Fruit fly (Drosophila melanogaster): Measurements from ENCODE around the gene CG9705.

The CG9705 gene

DNA sequence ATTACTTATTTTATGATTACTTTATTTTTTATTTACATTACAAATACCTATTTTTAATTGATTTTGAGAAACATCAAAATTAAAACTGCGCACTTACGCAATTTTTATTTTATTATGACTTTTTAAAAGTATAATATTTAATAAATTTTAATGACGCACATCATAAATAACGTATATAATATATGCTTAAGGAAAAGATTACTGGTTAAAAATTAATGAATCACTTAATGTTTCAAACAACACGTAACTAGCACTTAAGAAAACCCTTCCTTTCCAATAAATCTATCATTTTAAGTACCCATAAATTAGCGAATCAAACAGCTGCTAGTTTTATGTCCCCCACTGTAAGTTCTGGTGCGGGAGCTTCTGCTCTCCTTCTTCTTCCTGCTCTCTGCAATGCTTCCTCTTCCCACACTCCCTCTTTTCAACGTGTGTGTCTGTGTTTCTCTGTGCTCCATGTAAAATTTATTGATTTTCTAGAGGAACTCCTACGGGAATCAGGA, 27.0 kb downstream of the CG9705 start:
- TF ChIP-seq pan (optimal IDR thresholded peaks at IDR 0.05) = no peak

- TF ChIP-seq Dll (optimal IDR thresholded peaks at IDR 0.05) = no peak
- TF ChIP-seq pan (optimal IDR thresholded peaks at IDR 0.05) = no peak
- TF ChIP-seq EcR (GFP tag; optimal IDR thresholded peaks at IDR 0.05) = no peak
Observed at dm6 chr3L:16807558-16807957, 27.7 kb downstream of the CG9705 start, which contains the start of gene CG9674. Gene CG9674 (minus strand): TSS chr3L:16807731.

- TF ChIP-seq usp (GFP tag; optimal IDR thresholded peaks at IDR 0.05) (no peak), pan (optimal IDR thresholded peaks at IDR 0.05) (no peak), CG8478 (optimal IDR thresholded peaks at IDR 0.05) (no peak), psq (optimal IDR thresholded peaks at IDR 0.05) (no peak), Dll (optimal IDR thresholded peaks at IDR 0.05) (no peak), EcR (GFP tag; optimal IDR thresholded peaks at IDR 0.05) (no peak)
Observed at dm6 chr3L:16808139-16808538, 28.2 kb downstream of the CG9705 start.

dm6 chr3L:16810512-16810911, 30.6 kb downstream of the CG9705 start:
- TF ChIP-seq Dll (optimal IDR thresholded peaks at IDR 0.05) = no peak
- TF ChIP-seq EcR (GFP tag; optimal IDR thresholded peaks at IDR 0.05) = no peak
- TF ChIP-seq psq (optimal IDR thresholded peaks at IDR 0.05) = no peak
- TF ChIP-seq CG8478 (optimal IDR thresholded peaks at IDR 0.05) = no peak
- TF ChIP-seq usp (GFP tag; optimal IDR thresholded peaks at IDR 0.05) = no peak
- TF ChIP-seq pan (optimal IDR thresholded peaks at IDR 0.05) = no peak

DNA sequence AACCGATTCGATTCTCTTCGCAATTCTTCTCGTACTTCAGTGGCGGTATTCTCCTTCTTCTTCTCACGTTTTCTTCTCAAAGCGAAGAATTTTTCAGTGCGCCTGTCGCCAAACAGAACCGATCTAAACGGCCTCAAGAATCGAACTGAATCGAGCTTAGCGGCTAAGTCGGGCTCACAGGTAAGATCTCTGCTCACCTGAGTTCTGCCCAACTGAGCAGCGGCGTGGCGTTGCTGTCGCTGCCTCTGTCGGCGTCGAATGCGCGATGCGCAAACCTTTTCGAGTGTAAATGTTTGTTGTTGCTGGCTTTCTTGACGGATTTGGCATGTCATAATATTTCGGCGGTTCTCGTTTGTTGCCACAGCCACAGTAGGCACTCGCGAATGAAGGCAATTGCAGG, 32.0 kb downstream of the CG9705 start:
- TF ChIP-seq psq (optimal IDR thresholded peaks at IDR 0.05) = no peak
- no peak for TF ChIP-seq usp (GFP tag; optimal IDR thresholded peaks at IDR 0.05)
- no peak for TF ChIP-seq pan (optimal IDR thresholded peaks at IDR 0.05)

dm6 chr3L:16813984-16814383, 34.1 kb downstream of the CG9705 start:
- TF ChIP-seq Dll (optimal IDR thresholded peaks at IDR 0.05) = no peak
- TF ChIP-seq EcR (GFP tag; optimal IDR thresholded peaks at IDR 0.05) = no peak
- no peak for TF ChIP-seq psq (optimal IDR thresholded peaks at IDR 0.05)
- no peak for TF ChIP-seq CG8478 (optimal IDR thresholded peaks at IDR 0.05)
- TF ChIP-seq usp (GFP tag; optimal IDR thresholded peaks at IDR 0.05) = no peak
- no peak for TF ChIP-seq pan (optimal IDR thresholded peaks at IDR 0.05)

DNA sequence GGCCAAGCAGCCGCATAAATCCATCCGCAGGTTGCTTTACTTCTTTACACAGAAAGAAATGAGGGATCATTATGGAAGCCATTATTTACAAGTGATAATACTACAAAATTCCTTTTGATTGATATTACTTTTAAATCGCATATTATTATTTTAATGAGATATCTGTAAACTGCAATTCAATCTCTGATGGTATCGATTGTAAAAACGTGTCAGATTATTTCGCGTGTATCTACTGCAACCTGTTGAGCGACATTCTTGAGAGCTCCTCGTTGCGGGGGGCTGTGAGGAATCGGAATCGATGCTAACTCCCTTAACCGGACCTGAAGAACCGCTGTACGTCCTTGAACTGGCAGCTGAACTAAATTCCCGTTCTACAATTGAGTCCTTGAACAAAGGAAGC, 38.2 kb downstream of the CG9705 start:
- TF ChIP-seq pan (optimal IDR thresholded peaks at IDR 0.05) (no peak), EcR (GFP tag; optimal IDR thresholded peaks at IDR 0.05) (no peak), psq (optimal IDR thresholded peaks at IDR 0.05) (no peak), usp (GFP tag; optimal IDR thresholded peaks at IDR 0.05) (no peak), CG8478 (optimal IDR thresholded peaks at IDR 0.05) (no peak), Dll (optimal IDR thresholded peaks at IDR 0.05) (no peak)

dm6 chr3L:16824725-16825124, 44.8 kb downstream of the CG9705 start:
- no peak for TF ChIP-seq CG8478 (optimal IDR thresholded peaks at IDR 0.05)
- no peak for TF ChIP-seq usp (GFP tag; optimal IDR thresholded peaks at IDR 0.05)
- no peak for TF ChIP-seq pan (optimal IDR thresholded peaks at IDR 0.05)
- no peak for TF ChIP-seq Dll (optimal IDR thresholded peaks at IDR 0.05)
- no peak for TF ChIP-seq psq (optimal IDR thresholded peaks at IDR 0.05)
- TF ChIP-seq EcR (GFP tag; optimal IDR thresholded peaks at IDR 0.05) = no peak

dm6 chr3L:16825195-16825594, 45.3 kb downstream of the CG9705 start:
- TF ChIP-seq usp (GFP tag; optimal IDR thresholded peaks at IDR 0.05) (no peak), Dll (optimal IDR thresholded peaks at IDR 0.05) (no peak), pan (optimal IDR thresholded peaks at IDR 0.05) (no peak), CG8478 (optimal IDR thresholded peaks at IDR 0.05) (no peak), EcR (GFP tag; optimal IDR thresholded peaks at IDR 0.05) (no peak), psq (optimal IDR thresholded peaks at IDR 0.05) (no peak)

- no peak for TF ChIP-seq CG8478 (optimal IDR thresholded peaks at IDR 0.05)
- no peak for TF ChIP-seq usp (GFP tag; optimal IDR thresholded peaks at IDR 0.05)
- TF ChIP-seq Dll (optimal IDR thresholded peaks at IDR 0.05) = no peak
- no peak for TF ChIP-seq EcR (GFP tag; optimal IDR thresholded peaks at IDR 0.05)
- TF ChIP-seq psq (optimal IDR thresholded peaks at IDR 0.05) = no peak
- no peak for TF ChIP-seq pan (optimal IDR thresholded peaks at IDR 0.05)
Observed at dm6 chr3L:16828967-16829366, 49.1 kb downstream of the CG9705 start, which contains the start of gene CG13024. Gene CG13024 (minus strand): TSS chr3L:16829074.

- TF ChIP-seq psq (optimal IDR thresholded peaks at IDR 0.05) (no peak), EcR (GFP tag; optimal IDR thresholded peaks at IDR 0.05) (peak in 1 of 2 experiments; percentile 29)
Observed at dm6 chr3L:16829983-16830382, 50.1 kb downstream of the CG9705 start.

Measured in whole organism.